Worm (Caenorhabditis elegans) whole organism, L1 larva: ENCODE measurements around the gene smc-6.

Experiments used
- C04F5.9 ChIP-seq: sonication (generic microtip); optimal IDR thresholded peaks from 2 replicates; lab custom pipeline; 2016; ENCODE audit warnings: missing genetic modification characterization, missing compliant biosample characterization
- C34B4.2 ChIP-seq: sonication (generic microtip); optimal IDR thresholded peaks from 2 replicates; lab custom pipeline; 2017; ENCODE audit warnings: mild to moderate bottlenecking, missing genetic modification characterization, missing compliant biosample characterization
- alr-1 ChIP-seq: fragments of 200-800 bp; sonication (Bioruptor generic); optimal IDR thresholded peaks from 2 replicates; lab custom pipeline; 2018; ENCODE audit warnings: borderline replicate concordance, mild to moderate bottlenecking, missing genetic modification characterization, missing compliant biosample characterization
- aly-2 ChIP-seq: fragments of 150-350 bp; optimal IDR thresholded peaks from 2 replicates; lab custom pipeline; 2014; ENCODE audit warnings: missing biosample characterization, missing genetic modification characterization
- ama-1 ChIP-seq: fragments of 150-350 bp; optimal IDR thresholded peaks from 2 replicates; lab custom pipeline; 2014
- blmp-1 ChIP-seq: fragments of 150-350 bp; optimal IDR thresholded peaks from 2 replicates; lab custom pipeline; 2014; ENCODE audit warnings: missing biosample characterization, missing genetic modification characterization
- ceh-8 ChIP-seq: fragments of 200-800 bp; sonication (Bioruptor generic); optimal IDR thresholded peaks from 2 replicates; lab custom pipeline; 2018; ENCODE audit warnings: mild to moderate bottlenecking, missing genetic modification characterization, moderate library complexity, missing compliant biosample characterization
- ceh-88 ChIP-seq: fragments of 200-800 bp; sonication (Bioruptor generic); IDR thresholded peaks from 2 replicates; pipeline ENCODE4 v1.3.6; 2022; ENCODE audit warnings: missing genetic modification characterization, missing compliant biosample characterization
- ces-1 ChIP-seq: fragments of 150-350 bp; optimal IDR thresholded peaks from 2 replicates; lab custom pipeline; 2014; ENCODE audit warnings: missing biosample characterization, missing genetic modification reagents, missing genetic modification characterization
- dpl-1 ChIP-seq, 3 experiments: fragments of 150-350 bp in 2 of 3; sonication (generic microtip) in 1 of 3; optimal IDR thresholded peaks; 2 replicates each; lab custom pipeline; 2014 to 2017; ENCODE audit warnings: missing biosample characterization in 3 of 3, missing genetic modification characterization in 3 of 3, missing genetic modification reagents in 3 of 3
- efl-1 ChIP-seq, 4 experiments: fragments of 150-350 bp; optimal IDR thresholded peaks in 3 of 4; peaks in 1 of 4; 1 replicate in 1 of 4; 2 replicates in 3 of 4; lab custom pipeline; 2014; ENCODE audit warnings: missing biosample characterization in 2 of 4, missing genetic modification characterization in 2 of 4, missing genetic modification reagents in 2 of 4
- egl-13 ChIP-seq: sonication (generic microtip); optimal IDR thresholded peaks from 2 replicates; lab custom pipeline; 2016; ENCODE audit warnings: missing genotype, missing genetic modification reagents, missing genetic modification characterization, missing compliant biosample characterization
- elt-2 ChIP-seq: sonication (generic microtip); optimal IDR thresholded peaks from 2 replicates; lab custom pipeline; 2016; ENCODE audit warnings: missing genetic modification characterization, mild to moderate bottlenecking, inconsistent platforms, missing compliant biosample characterization, missing genetic modification reagents
- elt-3 ChIP-seq, 6 experiments: fragments of 150-350 bp in 1 of 6; sonication (generic microtip); optimal IDR thresholded peaks; 2 replicates each; lab custom pipeline; 2017 to 2018; ENCODE audit warnings: missing biosample characterization in 6 of 6, missing genetic modification characterization in 6 of 6, inconsistent platforms in 1 of 6
- ets-5 ChIP-seq: fragments of 200-800 bp; sonication (Bioruptor generic); IDR thresholded peaks from 2 replicates; pipeline ENCODE4 v1.3.6; 2022; ENCODE audit warnings: missing genetic modification characterization, missing compliant biosample characterization
- fkh-8 ChIP-seq: sonication (generic microtip); optimal IDR thresholded peaks from 2 replicates; lab custom pipeline; 2016; ENCODE audit warnings: mild to moderate bottlenecking, missing genetic modification characterization, missing compliant biosample characterization
- fos-1 ChIP-seq: fragments of 150-350 bp; optimal IDR thresholded peaks from 2 replicates; lab custom pipeline; 2014; ENCODE audit warnings: missing biosample characterization, missing genetic modification characterization
- grh-1 ChIP-seq: fragments of 200-800 bp; sonication (Bioruptor generic); IDR thresholded peaks from 2 replicates; pipeline ENCODE4 v1.3.6; 2022; ENCODE audit warnings: missing genetic modification reagents, missing genetic modification characterization, missing compliant biosample characterization
- hlh-17 ChIP-seq: fragments of 200-800 bp; sonication (Bioruptor generic); optimal IDR thresholded peaks from 2 replicates; lab custom pipeline; 2018; ENCODE audit warnings: missing genetic modification characterization, mild to moderate bottlenecking, missing compliant biosample characterization, moderate library complexity, borderline replicate concordance
- hlh-4 ChIP-seq: sonication (generic microtip); optimal IDR thresholded peaks from 2 replicates; lab custom pipeline; 2016; ENCODE audit warnings: mild to moderate bottlenecking, missing genetic modification characterization, missing compliant biosample characterization
- hpl-2 ChIP-seq: fragments of 150-350 bp; optimal IDR thresholded peaks from 2 replicates; lab custom pipeline; 2014; ENCODE audit warnings: missing biosample characterization, missing genetic modification reagents, missing genetic modification characterization
- irx-1 ChIP-seq: sonication (generic microtip); optimal IDR thresholded peaks from 2 replicates; lab custom pipeline; 2016; ENCODE audit warnings: missing genetic modification characterization, missing compliant biosample characterization
- jun-1 ChIP-seq: fragments of 150-350 bp; optimal IDR thresholded peaks from 2 replicates; lab custom pipeline; 2014; ENCODE audit warnings: missing biosample characterization, missing genetic modification reagents, missing genetic modification characterization
- lin-13 ChIP-seq: fragments of 150-350 bp; optimal IDR thresholded peaks from 2 replicates; lab custom pipeline; 2014; ENCODE audit warnings: missing biosample characterization, missing genetic modification reagents, missing genetic modification characterization
- lir-3 ChIP-seq: sonication (generic microtip); optimal IDR thresholded peaks from 2 replicates; lab custom pipeline; 2016; ENCODE audit warnings: mild to moderate bottlenecking, missing genetic modification characterization, moderate library complexity, missing compliant biosample characterization; ENCODE audit not compliant: poor library complexity
- lsy-2 ChIP-seq, 2 experiments: fragments of 150-350 bp; optimal IDR thresholded peaks; 2 replicates each; lab custom pipeline; 2014; ENCODE audit warnings: missing biosample characterization in 2 of 2, missing genetic modification characterization in 2 of 2
- mab-9 ChIP-seq: fragments of 200-800 bp; sonication (Bioruptor generic); IDR thresholded peaks from 2 replicates; pipeline ENCODE4 v1.3.6; 2022; ENCODE audit warnings: missing genetic modification reagents, missing genetic modification characterization, missing compliant biosample characterization
- mdl-1 ChIP-seq, 2 experiments: fragments of 150-350 bp; optimal IDR thresholded peaks; 2 replicates each; lab custom pipeline; 2014 to 2017; ENCODE audit warnings: missing biosample characterization in 2 of 2, missing genetic modification characterization in 2 of 2, inconsistent platforms in 1 of 2
- mef-2 ChIP-seq: fragments of 150-350 bp; optimal IDR thresholded peaks from 2 replicates; lab custom pipeline; 2014; ENCODE audit warnings: missing biosample characterization, missing genetic modification characterization
- nhr-11 ChIP-seq: fragments of 150-350 bp; optimal IDR thresholded peaks from 2 replicates; lab custom pipeline; 2014; ENCODE audit warnings: missing biosample characterization, missing genetic modification characterization
- nhr-12 ChIP-seq: sonication (generic microtip); optimal IDR thresholded peaks from 2 replicates; lab custom pipeline; 2017; ENCODE audit warnings: missing biosample characterization, missing genetic modification characterization
- nhr-19 ChIP-seq: fragments of 200-800 bp; sonication (Bioruptor generic); conservative IDR thresholded peaks from 2 replicates; pipeline ENCODE4 v1.3.6; 2022; ENCODE audit warnings: missing genetic modification characterization, missing compliant biosample characterization
- nhr-20 ChIP-seq: sonication (generic microtip); optimal IDR thresholded peaks from 2 replicates; lab custom pipeline; 2016; ENCODE audit warnings: mild to moderate bottlenecking, missing genetic modification characterization, missing compliant biosample characterization
- nhr-47 ChIP-seq: sonication (generic microtip); optimal IDR thresholded peaks from 2 replicates; lab custom pipeline; 2016; ENCODE audit warnings: mild to moderate bottlenecking, missing genetic modification characterization, moderate library complexity, missing compliant biosample characterization
- nhr-76 ChIP-seq: sonication (generic microtip); optimal IDR thresholded peaks from 2 replicates; lab custom pipeline; 2017; ENCODE audit warnings: missing biosample characterization, missing genetic modification characterization
- nhr-77 ChIP-seq: fragments of 150-350 bp; optimal IDR thresholded peaks from 2 replicates; lab custom pipeline; 2014; ENCODE audit warnings: missing biosample characterization, missing genetic modification characterization
- nhr-85 ChIP-seq: sonication (generic microtip); peaks from one replicate; lab custom pipeline; 2016; ENCODE audit warnings: missing genetic modification characterization, inconsistent platforms, missing compliant biosample characterization
- nhr-90 ChIP-seq: sonication (generic microtip); optimal IDR thresholded peaks from 2 replicates; lab custom pipeline; 2016; ENCODE audit warnings: mild to moderate bottlenecking, missing genetic modification characterization, missing compliant biosample characterization; ENCODE audit not compliant: poor library complexity
- pax-3 ChIP-seq: fragments of 200-800 bp; sonication (Bioruptor generic); optimal IDR thresholded peaks from 2 replicates; lab custom pipeline; 2018; ENCODE audit warnings: mild to moderate bottlenecking, missing genetic modification characterization, moderate library complexity, missing compliant biosample characterization
- rnt-1 ChIP-seq: sonication (generic microtip); optimal IDR thresholded peaks from 2 replicates; lab custom pipeline; 2016; ENCODE audit warnings: mild to moderate bottlenecking, missing genetic modification characterization, moderate library complexity, missing compliant biosample characterization
- snu-23 ChIP-seq: sonication (generic microtip); optimal IDR thresholded peaks from 2 replicates; lab custom pipeline; 2016; ENCODE audit warnings: missing genetic modification characterization, missing compliant biosample characterization
- sox-4 ChIP-seq: sonication (generic microtip); optimal IDR thresholded peaks from 2 replicates; lab custom pipeline; 2016; ENCODE audit warnings: missing genetic modification characterization, missing compliant biosample characterization
- sptf-1 ChIP-seq: fragments of 150-350 bp; optimal IDR thresholded peaks from 2 replicates; lab custom pipeline; 2014; ENCODE audit warnings: missing biosample characterization, missing genetic modification characterization
- sup-37 ChIP-seq: fragments of 200-800 bp; sonication (Bioruptor generic); optimal IDR thresholded peaks from 2 replicates; lab custom pipeline; 2018; ENCODE audit warnings: mild to moderate bottlenecking, missing genetic modification characterization, missing compliant biosample characterization
- unc-130 ChIP-seq: fragments of 150-350 bp; optimal IDR thresholded peaks from 2 replicates; lab custom pipeline; 2017; ENCODE audit warnings: missing biosample characterization, missing genetic modification characterization, inconsistent platforms
- unc-62 ChIP-seq: fragments of 150-350 bp; optimal IDR thresholded peaks from 2 replicates; lab custom pipeline; 2014; ENCODE audit warnings: missing biosample characterization, missing genetic modification reagents, missing genetic modification characterization
- ztf-11 ChIP-seq, 2 experiments: sonication (generic microtip); optimal IDR thresholded peaks; 2 replicates each; lab custom pipeline; 2016 to 2017; ENCODE audit warnings: missing genetic modification characterization in 2 of 2, missing biosample characterization in 1 of 2, missing compliant biosample characterization in 1 of 2
- ztf-4 ChIP-seq: fragments of 150-350 bp; optimal IDR thresholded peaks from 2 replicates; lab custom pipeline; 2014; ENCODE audit warnings: missing biosample characterization, missing genetic modification characterization

The smc-6 gene

ce11 chrII:11537606-11538016, 40.9 kb upstream of the smc-6 start:
- TF ChIP-seq hlh-4 (tag; lab: Kevin White, UChicago) (no peak), fkh-8 (tag; lab: Kevin White, UChicago) (no peak), mef-2 (tag; lab: Kevin White, UChicago) (no peak), mab-9 (GFP tag; lab: Robert Waterston, UW) (no peak), hpl-2 (GFP tag; lab: Kevin White, UChicago) (no peak), aly-2 (tag; lab: Kevin White, UChicago) (no peak)

ce11 chrII:11538741-11539140, 39.8 kb upstream of the smc-6 start, which contains the start of gene Y62F5A.9:
Gene Y62F5A.9, minus strand, starts transcription at chrII:11538841.
- TF ChIP-seq mdl-1 (tag; optimal IDR thresholded peaks at IDR 0.05; lab: Kevin White, UChicago) (no peak), snu-23 (GFP tag; lab: Kevin White, UChicago) (peak; percentile 9), efl-1 (optimal IDR thresholded peaks at IDR 0.05; lab: Kevin White, UChicago) (no peak), efl-1 (GFP tag; optimal IDR thresholded peaks at IDR 0.05 in 1 of 2; lab: Kevin White, UChicago) (peak in 1 of 2 experiments; percentile 45)

- TF ChIP-seq fos-1 (tag; lab: Kevin White, UChicago) (no peak), fkh-8 (tag; lab: Kevin White, UChicago) (no peak), nhr-85 (tag; lab: Kevin White, UChicago) (no peak), nhr-11 (tag; lab: Kevin White, UChicago) (no peak), ceh-8 (GFP tag; lab: Kevin White, UChicago) (no peak), dpl-1 (GFP tag; optimal IDR thresholded peaks at IDR 0.05; lab: Kevin White, UChicago) (peak in 1 of 3 experiments; percentile 24), ztf-4 (no peak), lsy-2 (tag; optimal IDR thresholded peaks at IDR 0.05; lab: Kevin White, UChicago) (peak in 1 of 2 experiments; percentile 46), lin-13 (no peak), unc-62 (GFP tag; lab: Kevin White, UChicago) (no peak), ztf-11 (tag; optimal IDR thresholded peaks at IDR 0.05; lab: Kevin White, UChicago) (no peak), elt-2 (tag; lab: Kevin White, UChicago) (no peak), nhr-90 (tag; lab: Kevin White, UChicago) (no peak), ces-1 (GFP tag; lab: Kevin White, UChicago) (no peak), ama-1 (lab: Kevin White, UChicago) (no peak), hlh-4 (tag; lab: Kevin White, UChicago) (no peak), nhr-77 (tag; lab: Kevin White, UChicago) (no peak), sup-37 (GFP tag; lab: Kevin White, UChicago) (no peak), unc-130 (tag; lab: Kevin White, UChicago) (no peak), ets-5 (GFP tag; lab: Robert Waterston, UW) (no peak), egl-13 (no peak), pax-3 (no peak), jun-1 (tag; lab: Kevin White, UChicago) (no peak), C34B4.2 (no peak), hlh-17 (GFP tag; lab: Kevin White, UChicago) (no peak), nhr-76 (tag; lab: Kevin White, UChicago) (no peak), sptf-1 (tag; lab: Kevin White, UChicago) (no peak), nhr-19 (GFP tag; lab: Robert Waterston, UW) (no peak), lir-3 (tag; lab: Kevin White, UChicago) (no peak), irx-1 (tag; lab: Kevin White, UChicago) (no peak), grh-1 (GFP tag; lab: Robert Waterston, UW) (no peak), rnt-1 (peak; percentile 63), elt-3 (tag; optimal IDR thresholded peaks at IDR 0.05; lab: Kevin White, UChicago) (no peak), nhr-20 (tag; lab: Kevin White, UChicago) (peak; percentile 9), C04F5.9 (no peak), ceh-88 (GFP tag; lab: Robert Waterston, UW) (no peak), nhr-47 (tag; lab: Kevin White, UChicago) (no peak), nhr-12 (tag; lab: Kevin White, UChicago) (no peak), efl-1 (optimal IDR thresholded peaks at IDR 0.05; lab: Kevin White, UChicago) (peak; percentile 15 to 36), efl-1 (GFP tag; optimal IDR thresholded peaks at IDR 0.05 in 1 of 2; lab: Kevin White, UChicago) (peak in 1 of 2 experiments; percentile 29), sox-4 (no peak), blmp-1 (tag; lab: Kevin White, UChicago) (peak; percentile 91), alr-1 (tag; lab: Kevin White, UChicago) (no peak)
These were observed 36.1 kb upstream of the smc-6 start, which contains the start of gene gtf-2E2 for ce11 chrII:11542385-11542784. Gene gtf-2E2, minus strand, starts transcription at chrII:11542495.
